Fruit fly (Drosophila melanogaster) Kc167 (cell line): ENCODE data around the gene CG16772.

Experiments
- Myc ChIP-seq: fragments of >200 bp; optimal IDR thresholded peaks from 2 replicates; lab custom pipeline; 2017; ENCODE audit warnings: missing external identifiers
- Sin3A ChIP-seq: fragments of >200 bp; optimal IDR thresholded peaks from 2 replicates; lab custom pipeline; 2018; ENCODE audit warnings: missing external identifiers
- psq ChIP-seq: fragments of >200 bp; optimal IDR thresholded peaks from 2 replicates; lab custom pipeline; 2017; ENCODE audit warnings: missing external identifiers

- no peak for TF ChIP-seq psq (lab: Kevin White, UChicago)
- no peak for TF ChIP-seq Myc (lab: Kevin White, UChicago)
- no peak for TF ChIP-seq Sin3A (lab: Kevin White, UChicago)
Observed at dm6 chr2L:19949600-19949999, 12.9 kb upstream of the CG16772 start.
